Worm (Caenorhabditis elegans) whole organism, late embryonic: Measurements from ENCODE around the gene C46F11.5.

Experiments used
- C08G9.2 ChIP-seq: sonication (generic microtip); optimal IDR thresholded peaks from 2 replicates; lab custom pipeline; 2016; ENCODE audit warnings: mild to moderate bottlenecking, missing genetic modification characterization, moderate library complexity, missing compliant biosample characterization
- C38D4.7 ChIP-seq: fragments of 200-800 bp; sonication (Bioruptor generic); optimal IDR thresholded peaks from 2 replicates; lab custom pipeline; 2018; ENCODE audit warnings: mild to moderate bottlenecking, missing genetic modification characterization, moderate library complexity, missing compliant biosample characterization
- K02D7.2 ChIP-seq: sonication (generic microtip); optimal IDR thresholded peaks from 2 replicates; lab custom pipeline; 2017; ENCODE audit warnings: mild to moderate bottlenecking, missing genetic modification characterization, missing compliant biosample characterization
- T23F11.4 ChIP-seq: fragments of 200-800 bp; sonication (Bioruptor generic); optimal IDR thresholded peaks from 2 replicates; lab custom pipeline; 2018; ENCODE audit warnings: mild to moderate bottlenecking, missing genetic modification characterization, missing compliant biosample characterization
- Y22D7AL.16 ChIP-seq: sonication (generic microtip); optimal IDR thresholded peaks from 2 replicates; lab custom pipeline; 2016; ENCODE audit warnings: missing genetic modification characterization, missing compliant biosample characterization
- ahr-1 ChIP-seq: sonication (generic microtip); optimal IDR thresholded peaks from 2 replicates; lab custom pipeline; 2016; ENCODE audit warnings: missing genetic modification characterization, missing compliant biosample characterization
- ama-1 ChIP-seq: fragments of 150-350 bp; optimal IDR thresholded peaks from 2 replicates; lab custom pipeline; 2014
- ceh-14 ChIP-seq: sonication (generic microtip); optimal IDR thresholded peaks from 2 replicates; lab custom pipeline; 2016; ENCODE audit warnings: missing genotype, missing genetic modification characterization, missing compliant biosample characterization
- ceh-18 ChIP-seq: sonication (generic microtip); optimal IDR thresholded peaks from 2 replicates; lab custom pipeline; 2016; ENCODE audit warnings: missing genetic modification characterization, missing compliant biosample characterization
- ceh-19 ChIP-seq: fragments of 200-800 bp; sonication (Bioruptor generic); optimal IDR thresholded peaks from 2 replicates; lab custom pipeline; 2018; ENCODE audit warnings: mild to moderate bottlenecking, missing genetic modification characterization, missing compliant biosample characterization
- ceh-2 ChIP-seq: sonication (generic microtip); optimal IDR thresholded peaks from 2 replicates; lab custom pipeline; 2016; ENCODE audit warnings: missing genotype, missing genetic modification characterization, missing compliant biosample characterization
- ceh-22 ChIP-seq: sonication (generic microtip); optimal IDR thresholded peaks from 2 replicates; lab custom pipeline; 2017; ENCODE audit warnings: missing biosample characterization, missing genetic modification characterization
- ceh-24 ChIP-seq: sonication (generic microtip); optimal IDR thresholded peaks from 2 replicates; lab custom pipeline; 2016; ENCODE audit warnings: mild to moderate bottlenecking, missing genetic modification characterization, missing compliant biosample characterization
- ceh-30 ChIP-seq: fragments of 150-350 bp; optimal IDR thresholded peaks from 2 replicates; lab custom pipeline; 2014; ENCODE audit warnings: missing biosample characterization, missing genetic modification characterization
- ceh-31 ChIP-seq: sonication (generic microtip); optimal IDR thresholded peaks from 2 replicates; lab custom pipeline; 2016; ENCODE audit warnings: missing genetic modification characterization, missing compliant biosample characterization
- ceh-34 ChIP-seq: sonication (generic microtip); optimal IDR thresholded peaks from 2 replicates; lab custom pipeline; 2016; ENCODE audit warnings: mild to moderate bottlenecking, missing genetic modification characterization, missing compliant biosample characterization
- ceh-45 ChIP-seq: fragments of 200-800 bp; sonication (Bioruptor generic); IDR thresholded peaks from 2 replicates; pipeline ENCODE4 v1.3.6; 2022; ENCODE audit warnings: missing genetic modification reagents, missing genetic modification characterization, missing compliant biosample characterization
- ceh-48 ChIP-seq: sonication (generic microtip); optimal IDR thresholded peaks from 2 replicates; lab custom pipeline; 2016; ENCODE audit warnings: missing genetic modification characterization, inconsistent platforms, missing compliant biosample characterization
- ceh-6 ChIP-seq: fragments of 200-800 bp; sonication (Bioruptor generic); optimal IDR thresholded peaks from 2 replicates; lab custom pipeline; 2018; ENCODE audit warnings: mild to moderate bottlenecking, missing genetic modification characterization, missing compliant biosample characterization
- ceh-9 ChIP-seq: sonication (generic microtip); optimal IDR thresholded peaks from 2 replicates; lab custom pipeline; 2016; ENCODE audit warnings: mild to moderate bottlenecking, missing genetic modification characterization, inconsistent platforms, missing compliant biosample characterization
- che-1 ChIP-seq: sonication (generic microtip); optimal IDR thresholded peaks from 2 replicates; lab custom pipeline; 2016; ENCODE audit warnings: mild to moderate bottlenecking, missing genetic modification characterization, missing compliant biosample characterization
- dmd-4 ChIP-seq: sonication (generic microtip); optimal IDR thresholded peaks from 2 replicates; lab custom pipeline; 2016; ENCODE audit warnings: borderline replicate concordance, missing genetic modification characterization, missing compliant biosample characterization
- dve-1 ChIP-seq: sonication (generic microtip); optimal IDR thresholded peaks from 2 replicates; lab custom pipeline; 2017; ENCODE audit warnings: antibody characterized with exemption, mild to moderate bottlenecking, missing genetic modification characterization, missing compliant biosample characterization
- elt-2 ChIP-seq: sonication (generic microtip); optimal IDR thresholded peaks from 2 replicates; lab custom pipeline; 2016; ENCODE audit warnings: missing genetic modification reagents, missing genetic modification characterization, missing compliant biosample characterization
- elt-4 ChIP-seq: sonication (generic microtip); optimal IDR thresholded peaks from 2 replicates; lab custom pipeline; 2016; ENCODE audit warnings: missing genetic modification characterization, missing compliant biosample characterization
- ets-4 ChIP-seq: sonication (generic microtip); optimal IDR thresholded peaks from 2 replicates; lab custom pipeline; 2016; ENCODE audit warnings: missing genetic modification characterization, missing compliant biosample characterization
- eyg-1 ChIP-seq: sonication (generic microtip); optimal IDR thresholded peaks from 2 replicates; lab custom pipeline; 2016; ENCODE audit warnings: missing genotype, missing genetic modification characterization, missing compliant biosample characterization
- fax-1 ChIP-seq: sonication (generic microtip); optimal IDR thresholded peaks from 2 replicates; lab custom pipeline; 2016; ENCODE audit warnings: missing genotype, missing genetic modification characterization, missing compliant biosample characterization
- fkh-10 ChIP-seq: fragments of 150-350 bp; optimal IDR thresholded peaks from 2 replicates; lab custom pipeline; 2014; ENCODE audit warnings: missing biosample characterization, missing genetic modification reagents, missing genetic modification characterization
- fkh-6 ChIP-seq: sonication (generic microtip); optimal IDR thresholded peaks from 2 replicates; lab custom pipeline; 2016; ENCODE audit warnings: missing genetic modification characterization, missing compliant biosample characterization
- hlh-13 ChIP-seq: fragments of 200-800 bp; sonication (Bioruptor generic); optimal IDR thresholded peaks from 2 replicates; lab custom pipeline; 2018; ENCODE audit warnings: mild to moderate bottlenecking, missing genetic modification characterization, missing compliant biosample characterization
- hlh-15 ChIP-seq: sonication (generic microtip); optimal IDR thresholded peaks from 2 replicates; lab custom pipeline; 2016; ENCODE audit warnings: missing genetic modification characterization, missing compliant biosample characterization
- hlh-30 ChIP-seq: sonication (generic microtip); optimal IDR thresholded peaks from 2 replicates; lab custom pipeline; 2017; ENCODE audit warnings: antibody characterized with exemption, missing genetic modification characterization, missing compliant biosample characterization; ENCODE audit not compliant: insufficient read depth
- hlh-6 ChIP-seq: sonication (generic microtip); optimal IDR thresholded peaks from 2 replicates; lab custom pipeline; 2016; ENCODE audit warnings: missing genotype, missing genetic modification characterization, missing compliant biosample characterization
- hlh-8 ChIP-seq: sonication (generic microtip); optimal IDR thresholded peaks from 2 replicates; lab custom pipeline; 2016; ENCODE audit warnings: missing genotype, missing genetic modification characterization, missing compliant biosample characterization
- lin-11 ChIP-seq: fragments of 200-800 bp; sonication (Bioruptor generic); optimal IDR thresholded peaks from 2 replicates; lab custom pipeline; 2018; ENCODE audit warnings: mild to moderate bottlenecking, missing genetic modification characterization, missing compliant biosample characterization
- madf-2 ChIP-seq: sonication (generic microtip); optimal IDR thresholded peaks from 2 replicates; lab custom pipeline; 2017; ENCODE audit warnings: missing genetic modification characterization, missing compliant biosample characterization
- mec-3 ChIP-seq: sonication (generic microtip); optimal IDR thresholded peaks from 2 replicates; lab custom pipeline; 2016; ENCODE audit warnings: borderline replicate concordance, missing genetic modification characterization, missing compliant biosample characterization
- nhr-232 ChIP-seq: sonication (generic microtip); optimal IDR thresholded peaks from 2 replicates; lab custom pipeline; 2016; ENCODE audit warnings: missing genetic modification characterization, missing compliant biosample characterization
- odd-2 ChIP-seq: sonication (generic microtip); optimal IDR thresholded peaks from 2 replicates; lab custom pipeline; 2017; ENCODE audit warnings: antibody characterized with exemption, mild to moderate bottlenecking, missing genetic modification characterization, missing compliant biosample characterization
- pag-3 ChIP-seq: sonication (generic microtip); optimal IDR thresholded peaks from 2 replicates; lab custom pipeline; 2016; ENCODE audit warnings: missing compliant biosample characterization, missing genetic modification characterization, borderline replicate concordance
- pat-9 ChIP-seq: fragments of 200-800 bp; sonication (Bioruptor generic); optimal IDR thresholded peaks from 2 replicates; lab custom pipeline; 2018; ENCODE audit warnings: mild to moderate bottlenecking, missing genetic modification characterization, moderate library complexity, missing compliant biosample characterization
- pax-1 ChIP-seq: fragments of 150-350 bp; optimal IDR thresholded peaks from 2 replicates; lab custom pipeline; 2014; ENCODE audit warnings: missing biosample characterization, missing genetic modification characterization
- pha-2 ChIP-seq: sonication (generic microtip); optimal IDR thresholded peaks from 2 replicates; lab custom pipeline; 2017; ENCODE audit warnings: mild to moderate bottlenecking, missing genetic modification characterization, missing compliant biosample characterization
- pha-4 ChIP-seq: fragments of 150-350 bp; optimal IDR thresholded peaks from 2 replicates; lab custom pipeline; 2018; ENCODE audit warnings: missing biosample characterization, missing genetic modification reagents, missing genetic modification characterization
- ref-2 ChIP-seq: sonication (generic microtip); optimal IDR thresholded peaks from 2 replicates; lab custom pipeline; 2016; ENCODE audit warnings: missing genetic modification characterization, missing compliant biosample characterization
- sdc-2 ChIP-seq: sonication (generic microtip); optimal IDR thresholded peaks from 2 replicates; lab custom pipeline; 2016; ENCODE audit warnings: missing genotype, missing genetic modification characterization, missing compliant biosample characterization
- sox-2 ChIP-seq: fragments of 200-800 bp; sonication (Bioruptor generic); IDR thresholded peaks from 2 replicates; pipeline ENCODE4 v1.3.6; 2022; ENCODE audit warnings: missing genetic modification reagents, missing genetic modification characterization, missing compliant biosample characterization
- sox-4 ChIP-seq: sonication (generic microtip); optimal IDR thresholded peaks from 2 replicates; lab custom pipeline; 2017; ENCODE audit warnings: mild to moderate bottlenecking, missing genetic modification characterization, inconsistent platforms, missing compliant biosample characterization
- tbx-2 ChIP-seq: sonication (generic microtip); optimal IDR thresholded peaks from 2 replicates; lab custom pipeline; 2016; ENCODE audit warnings: missing genetic modification characterization, missing compliant biosample characterization
- tbx-7 ChIP-seq: sonication (generic microtip); optimal IDR thresholded peaks from 2 replicates; lab custom pipeline; 2016; ENCODE audit warnings: missing genotype, missing genetic modification characterization, missing compliant biosample characterization
- unc-55 ChIP-seq: sonication (generic microtip); optimal IDR thresholded peaks from 2 replicates; lab custom pipeline; 2017; ENCODE audit warnings: missing biosample characterization, missing genetic modification reagents, missing genetic modification characterization
- unc-86 ChIP-seq: sonication (generic microtip); optimal IDR thresholded peaks from 2 replicates; lab custom pipeline; 2016; ENCODE audit warnings: missing genetic modification characterization, missing compliant biosample characterization
- zip-5 ChIP-seq: sonication (generic microtip); optimal IDR thresholded peaks from 2 replicates; lab custom pipeline; 2016; ENCODE audit warnings: missing genetic modification characterization, missing compliant biosample characterization
- ztf-16 ChIP-seq: sonication (generic microtip); optimal IDR thresholded peaks from 2 replicates; lab custom pipeline; 2017; ENCODE audit warnings: missing genetic modification characterization, missing compliant biosample characterization

Gene C46F11.5

DNA sequence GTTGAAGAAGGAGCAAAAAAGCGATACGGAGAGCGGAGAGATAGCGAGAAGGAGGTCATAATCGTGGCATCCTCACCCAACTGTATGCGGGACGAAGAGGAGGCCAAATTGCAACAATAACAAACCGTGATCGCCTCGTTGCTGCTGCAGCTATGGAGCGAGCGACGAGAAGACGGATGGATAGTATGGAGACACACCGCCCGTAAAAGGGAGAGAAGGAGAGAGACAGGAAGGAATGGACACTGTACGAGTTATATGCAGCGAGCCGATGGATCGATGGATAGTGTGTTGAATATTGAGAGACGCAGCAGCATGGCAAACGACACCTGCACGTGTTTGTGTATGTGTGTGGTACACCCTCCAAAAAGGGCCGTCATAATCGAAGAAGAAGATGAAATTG is 33.6 kb downstream of the C46F11.5 start:
- TF ChIP-seq fkh-6, result no peak
- peak; percentile 80 for TF ChIP-seq hlh-30 (tag; lab: Kevin White, UChicago)
- TF ChIP-seq unc-86 (tag; lab: Kevin White, UChicago), result no peak
- TF ChIP-seq odd-2 (tag; lab: Kevin White, UChicago), result no peak
- no peak for TF ChIP-seq dve-1 (tag; lab: Kevin White, UChicago)
- no peak for TF ChIP-seq dmd-4 (tag; lab: Kevin White, UChicago)
- no peak for TF ChIP-seq eyg-1
- no peak for TF ChIP-seq elt-4 (tag; lab: Kevin White, UChicago)
- no peak for TF ChIP-seq ama-1 (lab: Kevin White, UChicago)
- TF ChIP-seq pha-2 (tag; lab: Kevin White, UChicago), result no peak
- TF ChIP-seq elt-2 (tag; lab: Kevin White, UChicago), result peak; percentile 61
- no peak for TF ChIP-seq sox-4
- TF ChIP-seq ceh-22 (tag; lab: Kevin White, UChicago), result no peak
- no peak for TF ChIP-seq C38D4.7
- TF ChIP-seq ceh-24 (tag; lab: Kevin White, UChicago), result no peak
- TF ChIP-seq hlh-8, result no peak
- TF ChIP-seq che-1 (tag; lab: Kevin White, UChicago), result no peak
- peak; percentile 45 for TF ChIP-seq C08G9.2 (tag; lab: Kevin White, UChicago)
- TF ChIP-seq tbx-2 (tag; lab: Kevin White, UChicago), result peak; percentile 45
- TF ChIP-seq ceh-45 (GFP tag; lab: Robert Waterston, UW), result no peak
- TF ChIP-seq lin-11, result no peak
- no peak for TF ChIP-seq pax-1 (tag; lab: Kevin White, UChicago)
- no peak for TF ChIP-seq ets-4 (tag; lab: Kevin White, UChicago)
- TF ChIP-seq ahr-1, result no peak
- TF ChIP-seq hlh-13 (GFP tag; lab: Kevin White, UChicago), result no peak
- no peak for TF ChIP-seq ztf-16 (tag; lab: Kevin White, UChicago)
- TF ChIP-seq pag-3 (tag; lab: Kevin White, UChicago), result no peak
- TF ChIP-seq ceh-9, result no peak
- TF ChIP-seq ceh-19, result no peak
- no peak for TF ChIP-seq T23F11.4 (GFP tag; lab: Kevin White, UChicago)
- TF ChIP-seq mec-3 (tag; lab: Kevin White, UChicago), result no peak
- no peak for TF ChIP-seq fkh-10 (GFP tag; lab: Kevin White, UChicago)
- peak; percentile 31 for TF ChIP-seq nhr-232 (tag; lab: Kevin White, UChicago)
- TF ChIP-seq sdc-2 (tag; lab: Kevin White, UChicago), result peak; percentile 68
- TF ChIP-seq ceh-6 (GFP tag; lab: Kevin White, UChicago), result no peak
- no peak for TF ChIP-seq pha-4 (tag; lab: Kevin White, UChicago)
- TF ChIP-seq madf-2 (tag; lab: Kevin White, UChicago), result no peak
- no peak for TF ChIP-seq ceh-48 (tag; lab: Kevin White, UChicago)
- TF ChIP-seq ceh-14 (tag; lab: Kevin White, UChicago), result no peak
- TF ChIP-seq ref-2 (tag; lab: Kevin White, UChicago), result peak; percentile 34
- TF ChIP-seq hlh-15 (tag; lab: Kevin White, UChicago), result no peak
- no peak for TF ChIP-seq tbx-7
- no peak for TF ChIP-seq pat-9 (tag; lab: Kevin White, UChicago)
- no peak for TF ChIP-seq hlh-6 (tag; lab: Kevin White, UChicago)
- TF ChIP-seq K02D7.2, result no peak
- TF ChIP-seq ceh-30 (tag; lab: Kevin White, UChicago), result no peak
- peak; percentile 25 for TF ChIP-seq ceh-2
- TF ChIP-seq ceh-34 (tag; lab: Kevin White, UChicago), result peak; percentile 39
- no peak for TF ChIP-seq fax-1 (tag; lab: Kevin White, UChicago)
- no peak for TF ChIP-seq zip-5 (tag; lab: Kevin White, UChicago)
- no peak for TF ChIP-seq unc-55 (GFP tag; lab: Kevin White, UChicago)
- no peak for TF ChIP-seq sox-2 (GFP tag; lab: Robert Waterston, UW)
- TF ChIP-seq ceh-31, result peak; percentile 61
- no peak for TF ChIP-seq ceh-18 (tag; lab: Kevin White, UChicago)
- no peak for TF ChIP-seq Y22D7AL.16 (tag; lab: Kevin White, UChicago)
